Fruit fly (Drosophila melanogaster): ENCODE results near the gene SNF4Agamma.

The SNF4Agamma gene

DNA sequence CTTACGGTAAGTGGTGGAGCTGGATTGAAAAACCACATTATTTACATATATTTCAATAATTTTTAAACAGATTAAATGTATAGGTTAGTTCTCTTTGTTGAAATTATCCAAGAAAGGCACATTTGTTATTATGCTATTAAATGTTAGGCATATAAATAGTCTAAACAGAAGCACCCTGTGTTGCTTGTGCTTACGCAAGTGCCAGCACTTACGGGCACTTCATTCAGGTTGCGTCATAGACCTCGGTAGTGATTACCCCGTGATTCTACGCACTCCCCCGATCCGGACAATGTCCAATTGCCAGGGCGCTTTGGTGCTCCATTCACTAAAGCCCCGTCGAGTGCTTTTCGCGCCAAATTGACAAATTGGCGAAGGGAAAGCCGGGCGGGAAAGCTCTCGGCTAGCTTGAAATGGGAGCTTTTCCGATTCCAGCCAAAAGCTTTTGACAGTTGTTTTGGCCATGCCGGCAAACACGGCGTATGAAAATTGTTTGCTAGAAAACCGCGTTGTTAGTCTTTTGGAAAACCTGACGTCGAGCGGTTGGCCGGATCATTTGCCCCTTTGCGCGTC, 106.0 kb downstream of the SNF4Agamma start, which contains the start of gene ETHR (continued):
- no peak for TF ChIP-seq CG17328 (GFP tag; IDR thresholded peaks at IDR 0.05)
- peak; percentile 56 for TF ChIP-seq Dek (tag; optimal IDR thresholded peaks at IDR 0.05)
- TF ChIP-seq eyg (GFP tag; optimal IDR thresholded peaks at IDR 0.05) = no peak
- no peak for TF ChIP-seq zfh2 (GFP tag; optimal IDR thresholded peaks at IDR 0.05)
- peak; percentile 67 for TF ChIP-seq CG18599 (GFP tag; optimal IDR thresholded peaks at IDR 0.05)
- peak; percentile 1 for TF ChIP-seq pho (GFP tag; optimal IDR thresholded peaks at IDR 0.05)
- TF ChIP-seq sug (tag; optimal IDR thresholded peaks at IDR 0.05) = peak; percentile 84
- TF ChIP-seq vnd (GFP tag; IDR thresholded peaks at IDR 0.05; ENCODE audit: partially characterized antibody) = peak; percentile 53; the same call in 2 of the 3 replicates
- no peak for TF ChIP-seq pita (GFP tag; optimal IDR thresholded peaks at IDR 0.05)
- TF ChIP-seq inv (GFP tag; IDR thresholded peaks at IDR 0.05; ENCODE audit: partially characterized antibody) = no peak
- TF ChIP-seq gce (GFP tag; IDR thresholded peaks at IDR 0.05) = no peak
- no peak for TF ChIP-seq emc (GFP tag; optimal IDR thresholded peaks at IDR 0.05)
- TF ChIP-seq Hmr (GFP tag; optimal IDR thresholded peaks at IDR 0.05) = peak; percentile 83
- TF ChIP-seq CoRest (tag; optimal IDR thresholded peaks at IDR 0.05) = peak; percentile 54
- peak; percentile 58 for TF ChIP-seq Ets65A (GFP tag)
- no peak for TF ChIP-seq ERR (GFP tag; optimal IDR thresholded peaks at IDR 0.05)
- TF ChIP-seq CG14860 (GFP tag; IDR thresholded peaks at IDR 0.05; ENCODE audit: partially characterized antibody) = no peak
- no peak for TF ChIP-seq CG31224 (GFP tag; IDR thresholded peaks at IDR 0.05)
- no peak for TF ChIP-seq zen (tag; optimal IDR thresholded peaks at IDR 0.05)
- TF ChIP-seq Dref (GFP tag; IDR thresholded peaks at IDR 0.05) = no peak
- TF ChIP-seq CG11696 (GFP tag; IDR thresholded peaks at IDR 0.05) = no peak
- TF ChIP-seq tup (GFP tag; optimal IDR thresholded peaks at IDR 0.05) = no peak
- TF ChIP-seq CG10959 (GFP tag; IDR thresholded peaks at IDR 0.05) = no peak
- TF ChIP-seq CG4282 (GFP tag; optimal IDR thresholded peaks at IDR 0.05) = no peak
- no peak for TF ChIP-seq NK7.1 (GFP tag; optimal IDR thresholded peaks at IDR 0.05)
- peak; percentile 65 for TF ChIP-seq HmgZ (tag; optimal IDR thresholded peaks at IDR 0.05)
- peak; percentile 78 for TF ChIP-seq CG15269 (tag; optimal IDR thresholded peaks at IDR 0.05)
- TF ChIP-seq CG31365 (tag; optimal IDR thresholded peaks at IDR 0.05) = no peak
- TF ChIP-seq CG18619 (GFP tag; optimal IDR thresholded peaks at IDR 0.05) = peak; percentile 39
- no peak for TF ChIP-seq ham (GFP tag; IDR thresholded peaks at IDR 0.05)
- TF ChIP-seq bab2 (GFP tag; optimal IDR thresholded peaks at IDR 0.05) = peak; percentile 6
- TF ChIP-seq CG17385 (GFP tag; optimal IDR thresholded peaks at IDR 0.05) = peak; percentile 51
- TF ChIP-seq so (GFP tag; IDR thresholded peaks at IDR 0.05) = peak; percentile 77; the same call in 2 of the 3 replicates
- no peak for TF ChIP-seq mam (GFP tag; optimal IDR thresholded peaks at IDR 0.05)
- no peak for TF ChIP-seq slp2 (GFP tag; optimal IDR thresholded peaks at IDR 0.05)
- peak; percentile 12 for TF ChIP-seq Max (GFP tag; optimal IDR thresholded peaks at IDR 0.05)
- peak; percentile 79 for TF ChIP-seq CTCF (GFP tag; optimal IDR thresholded peaks at IDR 0.05)
- no peak for TF ChIP-seq CG7372 (GFP tag; IDR thresholded peaks at IDR 0.05)
- no peak for TF ChIP-seq CG3407 (GFP tag; optimal IDR thresholded peaks at IDR 0.05)
- TF ChIP-seq bowl (GFP tag; IDR thresholded peaks at IDR 0.05) = no peak
- no peak for TF ChIP-seq CG14667 (GFP tag; IDR thresholded peaks at IDR 0.05)
- no peak for TF ChIP-seq tap (tag; optimal IDR thresholded peaks at IDR 0.05)
- TF ChIP-seq CG4404 (GFP tag; IDR thresholded peaks at IDR 0.05) = no peak
- no peak for TF ChIP-seq twi (tag; optimal IDR thresholded peaks at IDR 0.05)
- TF ChIP-seq klu (GFP tag; IDR thresholded peaks at IDR 0.05) = no peak
- no peak for TF ChIP-seq seq (GFP tag; IDR thresholded peaks at IDR 0.05)
- TF ChIP-seq Awh (GFP tag; IDR thresholded peaks at IDR 0.05) = no peak; the same call in 1 of the 2 replicates
- TF ChIP-seq Doc2 (GFP tag; IDR thresholded peaks at IDR 0.05) = no peak
- peak; percentile 74; the same call in 1 of the 2 replicates for TF ChIP-seq E2f1 (GFP tag; IDR thresholded peaks at IDR 0.05)
- no peak for TF ChIP-seq Lpt (GFP tag; optimal IDR thresholded peaks at IDR 0.05)
- TF ChIP-seq Hr78 (GFP tag; optimal IDR thresholded peaks at IDR 0.05) = no peak
- no peak for TF ChIP-seq CG9609 (GFP tag; optimal IDR thresholded peaks at IDR 0.05)
